Worm (Caenorhabditis elegans) whole organism, midembryonic: Measurements from ENCODE around the gene mks-2.

ENCODE experiments used
- T22C8.4 ChIP-seq: fragments of 200-800 bp; sonication (Bioruptor generic); IDR thresholded peaks from 2 replicates; pipeline ENCODE4 v1.3.6; 2022; ENCODE audit warnings: missing genetic modification characterization, missing compliant biosample characterization
- cog-1 ChIP-seq: sonication (generic microtip); optimal IDR thresholded peaks from 2 replicates; lab custom pipeline; 2016; ENCODE audit warnings: missing genetic modification characterization, missing compliant biosample characterization
- flt-1 ChIP-seq: fragments of 200-800 bp; sonication (Bioruptor generic); IDR thresholded peaks from 2 replicates; pipeline ENCODE4 v1.3.6; 2022; ENCODE audit warnings: missing genetic modification characterization, missing compliant biosample characterization
- med-1 ChIP-seq: sonication (generic microtip); optimal IDR thresholded peaks from 2 replicates; lab custom pipeline; 2017; ENCODE audit warnings: missing genetic modification characterization, mild to moderate bottlenecking, missing compliant biosample characterization, antibody characterized with exemption, missing genetic modification reagents; ENCODE audit not compliant: insufficient read depth
- ref-1 ChIP-seq: fragments of 200-800 bp; sonication (Bioruptor generic); conservative IDR thresholded peaks from 2 replicates; pipeline ENCODE4 v1.3.6; 2022; ENCODE audit warnings: missing genetic modification reagents, missing genetic modification characterization, missing compliant biosample characterization
- ztf-23 ChIP-seq: fragments of 200-800 bp; sonication (Bioruptor generic); IDR thresholded peaks from 2 replicates; pipeline ENCODE4 v1.3.6; 2022; ENCODE audit warnings: missing genetic modification reagents, missing genetic modification characterization, missing compliant biosample characterization

ce11 chrII:6191293-6191692 lies 28.0 kb downstream of the mks-2 start, which contains the start of gene fkh-8:
- TF ChIP-seq ztf-23 (GFP tag; lab: Robert Waterston, UW) (no peak), cog-1 (no peak), med-1 (GFP tag; lab: Kevin White, UChicago) (no peak), ref-1 (no peak), flt-1 (GFP tag; lab: Robert Waterston, UW) (no peak), T22C8.4 (GFP tag; lab: Robert Waterston, UW) (no peak)
